Worm (Caenorhabditis elegans): ENCODE measurements around the gene T24B8.4.

T24B8.4 gene

DNA sequence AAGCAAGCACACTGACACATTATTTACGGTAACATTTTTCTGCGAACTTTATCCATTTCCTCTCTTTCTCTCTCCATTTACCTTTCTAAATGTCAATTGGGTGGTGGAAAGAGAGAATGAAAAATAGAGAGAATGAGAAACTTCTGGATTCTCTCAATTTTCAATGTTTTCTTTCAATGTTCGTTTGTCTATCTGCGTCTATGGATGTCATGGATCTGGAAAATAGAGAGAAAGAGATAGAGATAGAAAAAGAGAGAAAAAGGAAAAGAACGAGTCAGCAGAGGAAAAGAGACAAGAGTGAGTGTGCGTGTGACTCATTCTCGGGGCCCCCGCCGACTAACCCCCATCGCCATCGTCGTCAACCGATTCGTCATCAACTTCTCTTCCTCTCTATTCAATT, 42.2 kb upstream of the T24B8.4 start, which contains the start of gene jun-1 (continued):
- TF ChIP-seq zag-1 (tag; optimal IDR thresholded peaks at IDR 0.05): peak; percentile 13
- no peak for TF ChIP-seq dmd-4 (tag; optimal IDR thresholded peaks at IDR 0.05)
- no peak for TF ChIP-seq lin-11 (tag; optimal IDR thresholded peaks at IDR 0.05)
- no peak for TF ChIP-seq peb-1 (tag; optimal IDR thresholded peaks at IDR 0.05)

DNA sequence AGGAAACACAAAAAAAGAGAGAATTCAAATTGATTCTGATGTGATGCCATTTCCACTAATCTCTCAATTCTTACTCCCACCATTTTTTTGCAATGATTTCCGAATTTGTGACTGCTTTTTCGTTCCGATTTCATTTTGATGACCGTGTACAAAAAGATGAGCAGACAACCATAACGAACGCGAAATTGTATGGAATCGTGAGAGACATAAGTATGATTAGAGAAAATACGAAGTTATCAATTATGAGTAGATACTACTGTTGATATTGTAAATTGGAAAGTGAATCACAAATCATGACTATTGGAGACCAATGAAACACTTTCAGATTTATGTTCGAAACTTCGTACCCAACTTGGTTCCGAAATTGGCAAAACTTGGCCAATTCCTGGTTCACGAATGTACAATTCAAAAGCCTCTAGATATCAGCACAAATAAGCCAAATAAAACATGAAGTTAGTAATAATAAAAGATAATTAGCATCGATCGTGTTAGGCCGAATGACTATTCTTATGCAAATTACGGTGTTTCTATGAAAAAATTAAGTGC, 40.9 kb upstream of the T24B8.4 start:
- TF ChIP-seq egl-27 (tag; optimal IDR thresholded peaks at IDR 0.05) (no peak), elt-3 (tag; optimal IDR thresholded peaks at IDR 0.05) (no peak), nhr-23 (tag; optimal IDR thresholded peaks at IDR 0.05) (no peak), ztf-4 (tag; optimal IDR thresholded peaks at IDR 0.05) (no peak), fos-1 (tag; optimal IDR thresholded peaks at IDR 0.05) (peak; percentile 94), lin-39 (tag; optimal IDR thresholded peaks at IDR 0.05) (no peak), lsy-2 (tag; optimal IDR thresholded peaks at IDR 0.05) (no peak), crh-2 (tag; optimal IDR thresholded peaks at IDR 0.05) (peak; percentile 14), ZK546.5 (tag; optimal IDR thresholded peaks at IDR 0.05) (no peak), ztf-11 (tag; optimal IDR thresholded peaks at IDR 0.05) (no peak), ama-1 (optimal IDR thresholded peaks at IDR 0.05) (no peak), lin-13 (GFP tag; optimal IDR thresholded peaks at IDR 0.05) (no peak), nhr-129 (tag; optimal IDR thresholded peaks at IDR 0.05) (no peak), nhr-11 (tag; optimal IDR thresholded peaks at IDR 0.05) (no peak), nhr-77 (tag; optimal IDR thresholded peaks at IDR 0.05) (no peak), mdl-1 (tag; optimal IDR thresholded peaks at IDR 0.05) (no peak), R02D3.7 (tag; optimal IDR thresholded peaks at IDR 0.05) (no peak), unc-39 (tag; optimal IDR thresholded peaks at IDR 0.05) (no peak)

DNA sequence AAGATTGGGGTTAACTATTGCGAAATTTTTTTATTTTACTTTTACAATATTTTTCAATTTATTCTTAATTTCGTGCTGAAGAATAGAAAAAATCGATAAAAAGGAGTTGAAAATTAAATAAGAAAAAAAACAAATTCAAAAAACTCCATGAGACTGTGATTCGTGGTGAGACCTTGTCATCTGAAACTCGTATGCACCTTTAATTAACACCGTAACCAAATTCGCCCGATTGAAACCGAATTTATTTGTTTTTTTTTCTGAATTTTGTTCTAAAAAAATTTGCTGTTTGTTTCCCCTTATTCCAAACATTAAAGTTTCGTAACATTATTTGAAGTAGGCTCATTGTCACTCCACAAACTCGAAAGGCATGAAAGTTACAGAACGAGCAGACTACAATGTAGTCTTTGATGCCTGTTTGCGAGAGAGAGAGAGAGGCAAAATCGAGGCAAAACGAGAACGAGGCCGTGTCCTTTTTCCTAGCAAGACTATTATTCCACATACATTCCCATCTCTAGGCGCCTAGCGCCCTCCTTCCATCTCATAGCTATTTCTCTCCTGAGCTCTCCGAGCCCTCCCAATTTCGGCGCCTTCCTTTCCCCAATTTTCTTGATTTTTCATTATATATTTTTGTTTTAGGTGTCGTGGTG, 38.4 kb upstream of the T24B8.4 start, which contains the start of gene T24H10.4:
Gene T24H10.4 (plus strand): TSS at position 630 of the 647 bp plus-strand sequence.
- TF ChIP-seq nhr-129 (tag; optimal IDR thresholded peaks at IDR 0.05): peak; percentile 60
- TF ChIP-seq F13H6.1 (tag; optimal IDR thresholded peaks at IDR 0.05): peak; percentile 18
- TF ChIP-seq C34F6.9 (tag; optimal IDR thresholded peaks at IDR 0.05): peak; percentile 37
- TF ChIP-seq nhr-21 (tag; optimal IDR thresholded peaks at IDR 0.05): no peak
- TF ChIP-seq nhr-12 (tag; optimal IDR thresholded peaks at IDR 0.05): no peak
- no peak for TF ChIP-seq nhr-77 (tag; optimal IDR thresholded peaks at IDR 0.05)
- TF ChIP-seq sma-3 (GFP tag; optimal IDR thresholded peaks at IDR 0.05): no peak
- TF ChIP-seq lsy-2 (tag; optimal IDR thresholded peaks at IDR 0.05): peak in 1 of 2 experiments; percentile 13
- TF ChIP-seq nhr-237 (tag; optimal IDR thresholded peaks at IDR 0.05): no peak
- TF ChIP-seq fos-1 (tag; optimal IDR thresholded peaks at IDR 0.05): no peak

DNA sequence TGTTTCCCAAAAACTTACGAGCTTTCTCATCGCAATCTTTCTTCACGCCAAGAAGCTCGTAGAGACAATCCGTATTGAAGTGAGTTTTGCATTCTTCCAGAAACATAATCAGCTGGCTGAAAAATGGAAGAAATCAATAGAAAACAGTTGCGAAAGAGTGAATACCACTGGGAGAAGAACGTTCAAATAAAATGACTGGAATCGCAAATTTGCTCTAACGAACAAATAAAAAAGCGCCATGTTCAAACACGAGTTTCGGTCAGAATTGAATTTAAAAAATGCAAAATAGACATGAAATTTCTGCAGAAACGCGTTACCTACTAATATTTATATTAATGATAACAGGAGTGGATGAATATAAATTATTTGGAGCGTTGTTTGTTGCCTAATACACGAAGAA, 37.8 kb upstream of the T24B8.4 start, which contains the start of gene dnj-23:
Gene dnj-23 (minus strand): TSS at position 158 of the 400 bp plus-strand sequence.
- no peak for TF ChIP-seq ztf-11 (tag; optimal IDR thresholded peaks at IDR 0.05)
- TF ChIP-seq nhr-129 (tag; optimal IDR thresholded peaks at IDR 0.05): peak; percentile 25
- TF ChIP-seq C34F6.9 (tag; optimal IDR thresholded peaks at IDR 0.05): peak; percentile 47
- no peak for TF ChIP-seq nhr-237 (tag; optimal IDR thresholded peaks at IDR 0.05)
- TF ChIP-seq gmeb-1 (tag; optimal IDR thresholded peaks at IDR 0.05): peak; percentile 79
- TF ChIP-seq unc-55 (GFP tag; optimal IDR thresholded peaks at IDR 0.05): peak; percentile 63
- TF ChIP-seq Y55F3AM.14 (GFP tag; optimal IDR thresholded peaks at IDR 0.05): no peak
- TF ChIP-seq sma-3 (GFP tag; optimal IDR thresholded peaks at IDR 0.05): no peak
- no peak for TF ChIP-seq lin-39 (tag; optimal IDR thresholded peaks at IDR 0.05)
- TF ChIP-seq fos-1 (tag; optimal IDR thresholded peaks at IDR 0.05): peak; percentile 1
- peak; percentile 22 for TF ChIP-seq crh-2 (tag; optimal IDR thresholded peaks at IDR 0.05)
- TF ChIP-seq lsy-2 (tag; optimal IDR thresholded peaks at IDR 0.05): peak in 1 of 2 experiments; percentile 41

DNA sequence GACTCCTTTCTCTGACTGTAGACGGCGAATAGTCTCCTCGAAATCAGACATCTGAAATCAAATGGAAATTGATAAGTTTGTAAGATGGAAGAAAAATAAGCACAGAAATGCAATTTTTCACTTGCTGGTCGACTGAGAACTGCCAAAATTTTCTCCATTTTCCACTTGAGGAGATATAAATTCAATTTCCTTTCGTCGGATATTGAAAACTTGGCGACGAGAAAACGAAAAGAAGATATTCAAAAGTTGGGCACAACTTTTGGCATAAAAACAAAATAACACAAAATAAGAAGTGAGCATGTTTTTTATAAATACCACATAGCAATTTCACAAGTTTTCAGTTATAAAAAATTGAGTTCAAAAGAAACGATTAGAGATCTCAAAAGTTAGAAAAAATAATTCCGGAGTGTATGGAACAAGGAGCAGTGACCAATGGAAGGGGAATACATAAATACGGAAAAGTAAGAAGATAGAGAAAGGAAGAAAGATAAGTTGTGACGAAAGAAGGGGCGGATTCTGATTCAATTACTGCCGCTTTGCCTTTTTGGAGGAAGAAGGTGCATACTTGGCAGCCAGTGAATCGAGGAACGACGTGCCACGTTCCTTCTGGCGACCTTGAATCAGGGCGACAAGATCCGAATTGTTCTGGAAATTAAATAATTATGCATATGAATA, 36.6 kb upstream of the T24B8.4 start, which contains the start of gene dyrb-1:
Gene dyrb-1 (minus strand): TSS at position 51 of the 675 bp plus-strand sequence.
- TF ChIP-seq lin-11 (tag; optimal IDR thresholded peaks at IDR 0.05): no peak
- TF ChIP-seq Y55F3AM.14 (GFP tag; optimal IDR thresholded peaks at IDR 0.05): no peak
- TF ChIP-seq sma-3 (GFP tag; optimal IDR thresholded peaks at IDR 0.05): no peak
- TF ChIP-seq nhr-129 (tag; optimal IDR thresholded peaks at IDR 0.05): no peak
- TF ChIP-seq R02D3.7 (tag; optimal IDR thresholded peaks at IDR 0.05): no peak
- TF ChIP-seq ztf-4 (tag; optimal IDR thresholded peaks at IDR 0.05): no peak
- no peak for TF ChIP-seq sma-9 (GFP tag; optimal IDR thresholded peaks at IDR 0.05)
- no peak for TF ChIP-seq sma-9 (tag; optimal IDR thresholded peaks at IDR 0.05)
- no peak for TF ChIP-seq ceh-82 (tag; optimal IDR thresholded peaks at IDR 0.05)
- TF ChIP-seq egl-27 (tag; optimal IDR thresholded peaks at IDR 0.05): no peak
- no peak for TF ChIP-seq lin-39 (tag; optimal IDR thresholded peaks at IDR 0.05)
- TF ChIP-seq ama-1 (optimal IDR thresholded peaks at IDR 0.05): no peak
- TF ChIP-seq lsy-2 (tag; optimal IDR thresholded peaks at IDR 0.05): no peak
- no peak for TF ChIP-seq ztf-11 (tag; optimal IDR thresholded peaks at IDR 0.05)
- no peak for TF ChIP-seq elt-1 (tag; optimal IDR thresholded peaks at IDR 0.05)
